Fruit fly (Drosophila melanogaster): ENCODE measurements around the gene CG17261.

CG17261 gene

DNA sequence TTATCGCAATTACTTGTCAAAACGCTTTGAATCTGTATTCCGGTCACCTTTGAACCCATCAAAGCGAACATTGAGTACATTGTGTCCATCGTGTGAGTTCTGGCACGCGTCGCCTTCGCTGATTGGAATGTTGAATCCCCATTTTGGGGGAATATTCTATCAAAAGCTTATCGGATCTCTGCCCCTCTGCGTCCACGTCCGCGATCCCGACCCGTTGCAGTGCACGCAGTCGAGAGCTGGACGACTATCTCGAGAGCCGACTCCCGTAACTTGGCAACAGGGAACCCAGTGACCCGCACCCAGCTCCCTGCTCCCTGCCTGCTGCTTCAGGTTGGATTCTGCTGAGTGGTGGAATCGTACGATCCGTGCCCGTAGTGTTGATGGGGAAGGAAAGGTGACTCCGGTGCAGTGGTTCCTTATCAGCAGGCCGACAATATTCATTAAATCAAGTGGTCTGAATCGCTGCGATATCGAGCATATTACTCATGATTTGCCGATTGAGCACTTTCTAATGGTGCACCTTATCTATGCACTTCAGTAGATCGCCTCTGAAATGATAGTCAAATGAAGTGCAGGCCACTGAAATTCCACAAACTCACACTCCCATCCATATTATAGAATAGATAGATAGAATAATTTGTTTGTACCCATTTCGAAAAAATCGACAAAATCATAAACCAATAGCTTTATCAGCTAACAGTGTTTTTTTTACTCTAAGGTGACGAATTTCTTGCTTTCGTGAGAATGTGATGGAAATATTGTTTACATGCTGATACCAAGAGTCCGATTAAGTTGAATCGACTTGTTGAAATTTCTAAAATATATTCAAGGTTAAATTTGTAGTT, 2.5 kb downstream of the CG17261 start (continued):
- TF ChIP-seq CG9876 (GFP tag; optimal IDR thresholded peaks at IDR 0.05): no peak
- no peak for TF ChIP-seq dan (GFP tag; IDR thresholded peaks at IDR 0.05)
- no peak for TF ChIP-seq dmrt11E (tag; optimal IDR thresholded peaks at IDR 0.05)
- no peak for TF ChIP-seq Xrp1 (GFP tag; IDR thresholded peaks at IDR 0.05)
- no peak for TF ChIP-seq CG31365 (tag; optimal IDR thresholded peaks at IDR 0.05)
- no peak for TF ChIP-seq dimm (GFP tag; IDR thresholded peaks at IDR 0.05)
- no peak for TF ChIP-seq Sox100B (GFP tag; optimal IDR thresholded peaks at IDR 0.05)
- no peak for TF ChIP-seq CG7357 (GFP tag; IDR thresholded peaks at IDR 0.05)
- TF ChIP-seq CG34376 (GFP tag; optimal IDR thresholded peaks at IDR 0.05): peak; percentile 58
- TF ChIP-seq CG12104 (GFP tag; optimal IDR thresholded peaks at IDR 0.05): no peak
- TF ChIP-seq CG14441 (GFP tag; IDR thresholded peaks at IDR 0.05): no peak
- TF ChIP-seq CG2202 (tag; optimal IDR thresholded peaks at IDR 0.05): no peak

DNA sequence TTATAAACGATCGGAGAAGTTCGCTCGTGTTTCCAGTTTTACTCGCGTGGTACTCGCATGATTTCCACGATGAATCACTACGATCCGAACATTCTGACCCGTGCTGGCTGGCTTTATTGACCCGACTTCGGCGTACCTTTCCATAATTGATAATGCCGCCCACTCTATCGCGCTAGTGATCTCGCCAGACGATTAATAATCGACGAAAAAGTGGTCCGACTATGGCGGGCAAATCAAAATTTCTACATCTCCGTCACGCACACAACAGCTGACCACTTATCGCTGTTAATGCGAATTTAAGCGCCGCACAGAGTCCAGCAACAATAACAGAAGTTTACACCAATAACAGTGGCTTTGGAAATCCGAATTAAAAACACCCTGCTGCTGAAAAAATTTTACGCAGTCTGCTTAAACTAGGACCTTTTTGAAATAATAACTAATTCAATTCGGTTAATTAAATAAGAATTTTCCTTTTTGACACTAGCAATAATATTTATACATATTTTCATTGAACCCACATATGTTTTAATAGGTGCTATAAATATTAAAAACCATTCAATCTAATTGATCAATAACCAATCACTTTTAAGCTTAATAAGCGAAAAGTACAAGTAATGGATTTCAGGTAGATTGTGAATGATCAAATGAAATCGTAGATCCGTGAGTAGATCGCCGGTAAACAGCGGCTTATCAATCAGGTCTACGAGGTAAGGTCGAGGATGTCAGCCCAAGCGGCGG, 13.5 kb downstream of the CG17261 start:
- no peak for TF ChIP-seq CG4854 (GFP tag; optimal IDR thresholded peaks at IDR 0.05)
- TF ChIP-seq cas (GFP tag; IDR thresholded peaks at IDR 0.05): no peak
- peak; percentile 52 for TF ChIP-seq Ptx1 (GFP tag; IDR thresholded peaks at IDR 0.05)
- peak; percentile 33 for TF ChIP-seq Atf-2 (GFP tag; optimal IDR thresholded peaks at IDR 0.05)
- no peak for TF ChIP-seq bigmax (GFP tag; optimal IDR thresholded peaks at IDR 0.05)
- TF ChIP-seq amos (GFP tag; IDR thresholded peaks at IDR 0.05; ENCODE audit: partially characterized antibody): peak; percentile 56; the same call in 1 of the 2 replicates
- peak; percentile 52 for TF ChIP-seq ind (GFP tag; optimal IDR thresholded peaks at IDR 0.05)
- TF ChIP-seq seq (GFP tag; IDR thresholded peaks at IDR 0.05): peak; percentile 18; the same call in 1 of the 2 replicates
- no peak for TF ChIP-seq Hr39 (optimal IDR thresholded peaks at IDR 0.05)
- TF ChIP-seq slbo (GFP tag; IDR thresholded peaks at IDR 0.05): peak; percentile 67
- TF ChIP-seq lmd (GFP tag; IDR thresholded peaks at IDR 0.05): peak; percentile 23; the same call in 1 of the 2 replicates
- TF ChIP-seq Mes4 (GFP tag; optimal IDR thresholded peaks at IDR 0.05): no peak
- TF ChIP-seq dati (GFP tag; IDR thresholded peaks at IDR 0.05): no peak
- TF ChIP-seq CG7745 (tag; optimal IDR thresholded peaks at IDR 0.05): no peak
- TF ChIP-seq CG4617 (GFP tag; optimal IDR thresholded peaks at IDR 0.05; ENCODE audit: borderline replicate concordance): no peak
- TF ChIP-seq E2f2 (GFP tag; IDR thresholded peaks at IDR 0.05): peak; percentile 80
- no peak for TF ChIP-seq esg (GFP tag; conservative IDR thresholded peaks at IDR 0.05)
- TF ChIP-seq Antp (GFP tag; optimal IDR thresholded peaks at IDR 0.05): peak; percentile 29
- peak; percentile 94 for TF ChIP-seq cwo (GFP tag; optimal IDR thresholded peaks at IDR 0.05)
- TF ChIP-seq CG17186 (GFP tag; optimal IDR thresholded peaks at IDR 0.05): no peak
- TF ChIP-seq fd102C (GFP tag; optimal IDR thresholded peaks at IDR 0.05): no peak
- no peak for TF ChIP-seq CG42726 (GFP tag; IDR thresholded peaks at IDR 0.05; ENCODE audit: partially characterized antibody)
- TF ChIP-seq Optix (GFP tag; IDR thresholded peaks at IDR 0.05): no peak
- TF ChIP-seq Atf3 (GFP tag; optimal IDR thresholded peaks at IDR 0.05): no peak
- peak; percentile 21 for TF ChIP-seq Mad (GFP tag; optimal IDR thresholded peaks at IDR 0.05)
- no peak for TF ChIP-seq corto (GFP tag; optimal IDR thresholded peaks at IDR 0.05)
- no peak for TF ChIP-seq CG10565 (GFP tag; optimal IDR thresholded peaks at IDR 0.05)
- TF ChIP-seq CG11247 (GFP tag; IDR thresholded peaks at IDR 0.05): no peak
- TF ChIP-seq CG13624 (GFP tag; optimal IDR thresholded peaks at IDR 0.05): peak; percentile 59
- TF ChIP-seq Lhr (GFP tag; optimal IDR thresholded peaks at IDR 0.05): no peak
- TF ChIP-seq Vsx1 (GFP tag; optimal IDR thresholded peaks at IDR 0.05): no peak
- TF ChIP-seq Fer1 (GFP tag; optimal IDR thresholded peaks at IDR 0.05): peak; percentile 12
- TF ChIP-seq Awh (GFP tag; IDR thresholded peaks at IDR 0.05): no peak
- no peak for TF ChIP-seq Ravus (GFP tag; IDR thresholded peaks at IDR 0.05)
- TF ChIP-seq ERR (GFP tag; optimal IDR thresholded peaks at IDR 0.05): no peak
- no peak for TF ChIP-seq Taf1 (GFP tag; IDR thresholded peaks at IDR 0.05)
- no peak for TF ChIP-seq Hey (tag; optimal IDR thresholded peaks at IDR 0.05)
